Worm (Caenorhabditis elegans): ENCODE measurements around the gene rpb-4.

rpb-4 gene

DNA sequence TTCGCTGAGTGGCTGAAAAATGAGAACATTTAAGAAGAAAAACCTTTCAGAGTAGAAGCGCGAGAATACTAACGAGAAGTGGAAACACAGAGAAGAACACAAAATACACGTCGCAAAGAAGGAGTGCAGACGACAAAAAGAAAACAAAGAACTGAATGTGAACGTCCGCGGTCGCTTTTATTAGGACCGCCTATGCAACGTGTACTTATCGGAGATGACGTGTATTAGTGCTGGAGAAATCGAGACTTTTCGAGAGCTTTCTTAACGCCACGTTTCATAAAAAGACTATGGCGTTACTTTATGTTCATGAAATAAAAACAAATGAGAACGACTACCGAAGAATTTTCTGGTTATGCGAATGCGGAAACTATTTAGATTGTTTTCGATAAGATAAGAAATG, 21.8 kb upstream of the rpb-4 start, which contains the start of gene hsp-4:
TSS of gene hsp-4 (minus strand) at position 139 of the 400 bp plus-strand sequence.
- TF ChIP-seq aptf-2 (GFP tag; conservative IDR thresholded peaks at IDR 0.05) (0 out of 2 replicates have a peak, but pooled peaks have one; percentile 9), let-607 (tag; optimal IDR thresholded peaks at IDR 0.05) (peak in 1 of 2 experiments; percentile 70), snpc-1.1 (tag; optimal IDR thresholded peaks at IDR 0.05; ENCODE audit: insufficient read depth) (no peak), hsf-1 (GFP tag; IDR thresholded peaks at IDR 0.05) (peak; percentile 54; the same call in 1 of the 2 replicates), F37B4.10 (GFP tag; IDR thresholded peaks at IDR 0.05) (no peak), nfyb-1 (GFP tag; IDR thresholded peaks at IDR 0.05) (no peak)

DNA sequence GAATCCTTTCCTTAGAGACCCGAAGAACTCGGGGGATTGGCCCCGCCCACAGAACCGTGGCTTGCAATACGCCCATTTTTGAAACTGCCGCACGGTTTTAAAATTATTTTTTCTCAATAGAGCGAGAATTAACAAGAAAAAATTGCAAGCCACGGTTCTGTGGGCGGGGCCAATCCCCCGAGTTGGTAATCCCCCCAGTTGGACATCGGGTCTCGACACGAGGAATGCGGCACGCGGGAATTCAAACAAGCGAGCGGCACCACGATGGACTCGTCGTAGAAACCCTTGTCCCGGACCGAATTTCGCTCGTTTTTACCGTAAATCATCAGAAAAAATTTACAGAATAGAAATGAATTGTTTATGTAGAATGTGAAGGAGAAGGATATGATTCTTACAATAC, 21.3 kb upstream of the rpb-4 start:
- TF ChIP-seq mxl-1 (tag; optimal IDR thresholded peaks at IDR 0.05) (no peak), bed-1 (GFP tag; IDR thresholded peaks at IDR 0.05) (no peak), attf-5 (GFP tag; optimal IDR thresholded peaks at IDR 0.05) (no peak), T26A5.8 (tag; optimal IDR thresholded peaks at IDR 0.05) (no peak), snpc-1.3 (tag; optimal IDR thresholded peaks at IDR 0.05; ENCODE audit: insufficient read depth) (no peak), T07F8.4 (tag; optimal IDR thresholded peaks at IDR 0.05) (no peak), Y56A3A.18 (GFP tag; IDR thresholded peaks at IDR 0.05) (no peak), nhr-179 (tag; optimal IDR thresholded peaks at IDR 0.05) (no peak), snpc-3.4 (tag; optimal IDR thresholded peaks at IDR 0.05) (no peak), ztf-28 (GFP tag; IDR thresholded peaks at IDR 0.05) (no peak), akir-1 (GFP tag; optimal IDR thresholded peaks at IDR 0.05) (no peak), ceh-79 (tag; optimal IDR thresholded peaks at IDR 0.05) (no peak), F49E8.2 (tag; optimal IDR thresholded peaks at IDR 0.05; ENCODE audit: insufficient read depth) (peak; percentile 50), attf-3 (GFP tag; conservative IDR thresholded peaks at IDR 0.05) (0 out of 2 replicates have a peak, but pooled peaks have one; percentile 8), D2030.7 (GFP tag; IDR thresholded peaks at IDR 0.05) (peak; percentile 55), let-526 (GFP tag; IDR thresholded peaks at IDR 0.05) (no peak), zfh-2 (GFP tag; conservative IDR thresholded peaks at IDR 0.05) (no peak), rec-8 (tag; optimal IDR thresholded peaks at IDR 0.05) (no peak), F52B5.7 (tag; optimal IDR thresholded peaks at IDR 0.05) (no peak), Y67H2A.10 (GFP tag; conservative IDR thresholded peaks at IDR 0.05) (no peak), cebp-2 (GFP tag; IDR thresholded peaks at IDR 0.05) (no peak), chd-7 (tag; optimal IDR thresholded peaks at IDR 0.05) (no peak), Y95B8A.8 (GFP tag; IDR thresholded peaks at IDR 0.05) (no peak), ztf-22 (GFP tag; optimal IDR thresholded peaks at IDR 0.05) (no peak), pha-4 (tag; optimal IDR thresholded peaks at IDR 0.05) (no peak), ccch-3 (GFP tag; optimal IDR thresholded peaks at IDR 0.05) (no peak), egl-18 (GFP tag; IDR thresholded peaks at IDR 0.05) (no peak), repo-1 (tag; optimal IDR thresholded peaks at IDR 0.05) (no peak), gei-17 (GFP tag; optimal IDR thresholded peaks at IDR 0.05) (no peak), F57A8.1 (GFP tag; optimal IDR thresholded peaks at IDR 0.05) (no peak), rcor-1 (GFP tag; IDR thresholded peaks at IDR 0.05) (peak; percentile 65), B0035.1 (tag; optimal IDR thresholded peaks at IDR 0.05) (no peak), mcd-1 (GFP tag; IDR thresholded peaks at IDR 0.05) (peak; percentile 69), F23B12.7 (tag; optimal IDR thresholded peaks at IDR 0.05; ENCODE audit: insufficient read depth) (no peak), K11D2.4 (GFP tag; IDR thresholded peaks at IDR 0.05) (no peak), lir-1 (GFP tag; conservative IDR thresholded peaks at IDR 0.05) (no peak), snpc-4 (GFP tag; optimal IDR thresholded peaks at IDR 0.05) (peak; percentile 3), snpc-4 (tag; optimal IDR thresholded peaks at IDR 0.05) (peak in 1 of 4 experiments; percentile 8), madf-3 (GFP tag; IDR thresholded peaks at IDR 0.05) (no peak), lin-40 (tag; optimal IDR thresholded peaks at IDR 0.05) (no peak)

Measured in whole organism, young adult.